Fruit fly (Drosophila melanogaster) whole organism, embryonic: ENCODE results near the gene Aps.

Experiments
- Adf1 ChIP-seq: fragments of 200-800 bp; sonication (Bioruptor generic); IDR thresholded peaks from 2 replicates; pipeline ENCODE4 v1.3.6; 2022; ENCODE audit warnings: missing biosample characterization, missing genetic modification characterization
- Awh ChIP-seq: fragments of 200-800 bp; sonication (Bioruptor generic); IDR thresholded peaks from 2 replicates; pipeline ENCODE4, ENCODE4 v1.3.6; 2022; ENCODE audit warnings: missing biosample characterization, missing genetic modification characterization
- BEAF-32 ChIP-seq: fragments of 200-800 bp; sonication (Bioruptor generic); optimal IDR thresholded peaks from 3 replicates; lab custom pipeline; 2017; ENCODE audit warnings: missing biosample characterization, missing genetic modification characterization, mild to moderate bottlenecking, moderate library complexity, missing genetic modification reagents
- Bgb ChIP-seq: fragments of 200-800 bp; sonication (Bioruptor generic); IDR thresholded peaks from 2 replicates; pipeline ENCODE4 v1.3.6; 2022; ENCODE audit warnings: missing biosample characterization, missing genetic modification characterization; ENCODE audit not compliant: partially characterized antibody
- CG13296 ChIP-seq: fragments of 200-800 bp; sonication (Bioruptor generic); optimal IDR thresholded peaks from 3 replicates; lab custom pipeline; 2018; ENCODE audit warnings: missing biosample characterization, mild to moderate bottlenecking, missing genetic modification characterization
- CG13775 ChIP-seq: fragments of 200-800 bp; sonication (Bioruptor generic); optimal IDR thresholded peaks from 3 replicates; lab custom pipeline; 2017; ENCODE audit warnings: missing biosample characterization, mild to moderate bottlenecking, missing genetic modification characterization
- CG14441 ChIP-seq: fragments of 200-800 bp; sonication (Bioruptor generic); IDR thresholded peaks from 2 replicates; pipeline ENCODE4 v1.3.6; 2022; ENCODE audit warnings: missing biosample characterization, missing genetic modification characterization
- CG14965 ChIP-seq: fragments of 200-800 bp; sonication (Bioruptor generic); optimal IDR thresholded peaks from 2 replicates; lab custom pipeline; 2016; ENCODE audit warnings: missing biosample characterization, missing genetic modification characterization, borderline replicate concordance
- CG15011 ChIP-seq: fragments of 200-800 bp; sonication (Bioruptor generic); optimal IDR thresholded peaks from 3 replicates; lab custom pipeline; 2018; ENCODE audit warnings: missing biosample characterization, mild to moderate bottlenecking, missing genetic modification characterization
- CG15601 ChIP-seq: fragments of 200-800 bp; sonication (Bioruptor generic); optimal IDR thresholded peaks from 3 replicates; lab custom pipeline; 2019; ENCODE audit warnings: missing biosample characterization, mild to moderate bottlenecking, missing genetic modification characterization, moderate library complexity
- CG1792 ChIP-seq: fragments of 200-800 bp; sonication (Bioruptor generic); optimal IDR thresholded peaks from 2 replicates; lab custom pipeline; 2016; ENCODE audit warnings: missing biosample characterization, missing genetic modification characterization
- CG2889 ChIP-seq: fragments of 200-800 bp; sonication (Bioruptor generic); IDR thresholded peaks from 3 replicates; pipeline ENCODE4 v1.3.6; 2022; ENCODE audit warnings: missing biosample characterization, missing genetic modification characterization
- CG6254 ChIP-seq: fragments of 200-800 bp; sonication (Bioruptor generic); optimal IDR thresholded peaks from 3 replicates; lab custom pipeline; 2017; ENCODE audit warnings: mild to moderate bottlenecking, missing biosample characterization, missing genetic modification reagents, missing genetic modification characterization
- CG8281 ChIP-seq: fragments of 200-800 bp; sonication (Bioruptor generic); optimal IDR thresholded peaks from 2 replicates; lab custom pipeline; 2018; ENCODE audit warnings: missing biosample characterization, mild to moderate bottlenecking, missing genetic modification characterization, moderate library complexity
- CG8359 ChIP-seq: fragments of 200-800 bp; sonication (Bioruptor generic); optimal IDR thresholded peaks from 2 replicates; lab custom pipeline; 2017; ENCODE audit warnings: missing biosample characterization, mild to moderate bottlenecking, missing genetic modification characterization, borderline replicate concordance
- CHES-1-like ChIP-seq: fragments of 200-800 bp; sonication (Bioruptor generic); optimal IDR thresholded peaks from 2 replicates; lab custom pipeline; 2016; ENCODE audit warnings: missing biosample characterization, missing genetic modification characterization
- CTCF ChIP-seq: fragments of 200-800 bp; sonication (Bioruptor generic); optimal IDR thresholded peaks from 2 replicates; lab custom pipeline; 2017; ENCODE audit warnings: missing biosample characterization, mild to moderate bottlenecking, missing genetic modification characterization, moderate library complexity
- Chrac-16 ChIP-seq: fragments of 200-800 bp; sonication (Bioruptor generic); optimal IDR thresholded peaks from 3 replicates; lab custom pipeline; 2016; ENCODE audit warnings: missing biosample characterization, missing genetic modification characterization
- E2f1 ChIP-seq: fragments of 200-800 bp; sonication (Bioruptor generic); IDR thresholded peaks from 2 replicates; pipeline ENCODE4 v1.3.6; 2022; ENCODE audit warnings: missing biosample characterization, missing genetic modification characterization
- Ets65A ChIP-seq: fragments of 200-800 bp; sonication (Bioruptor generic); peaks from one replicate; lab custom pipeline; 2016; ENCODE audit warnings: missing biosample characterization, missing genetic modification characterization
- H2.0 ChIP-seq: fragments of 200-800 bp; sonication (Bioruptor generic); IDR thresholded peaks from 2 replicates; pipeline ENCODE4 v1.3.6; 2022; ENCODE audit warnings: missing biosample characterization, missing genetic modification characterization
- Hey ChIP-seq: fragments of 200-800 bp; sonication (Bioruptor generic); optimal IDR thresholded peaks from 3 replicates; lab custom pipeline; 2018; ENCODE audit warnings: missing biosample characterization, mild to moderate bottlenecking, missing genetic modification characterization
- MBD-R2 ChIP-seq: fragments of 200-800 bp; sonication (Bioruptor generic); IDR thresholded peaks from 2 replicates; pipeline ENCODE4 v1.3.6; 2022; ENCODE audit warnings: missing biosample characterization, missing genetic modification characterization
- Mad ChIP-seq: fragments of 200-800 bp; sonication (Bioruptor generic); optimal IDR thresholded peaks from 2 replicates; lab custom pipeline; 2016; ENCODE audit warnings: missing biosample characterization, missing genetic modification characterization
- Myb ChIP-seq: fragments of 200-800 bp; sonication (Bioruptor generic); optimal IDR thresholded peaks from 2 replicates; lab custom pipeline; 2016; ENCODE audit warnings: missing biosample characterization, missing genetic modification characterization
- NC2α ChIP-seq: fragments of 200-800 bp; sonication (Bioruptor generic); optimal IDR thresholded peaks from 2 replicates; lab custom pipeline; 2016; ENCODE audit warnings: missing biosample characterization, missing genetic modification characterization
- Nf-YA ChIP-seq: fragments of 200-800 bp; sonication (Bioruptor generic); IDR thresholded peaks from 2 replicates; pipeline ENCODE4 v1.3.6; 2022; ENCODE audit warnings: missing biosample characterization, missing genetic modification characterization
- Nf-YC ChIP-seq: fragments of 200-800 bp; optimal IDR thresholded peaks from 3 replicates; lab custom pipeline; 2019; ENCODE audit warnings: missing biosample characterization, mild to moderate bottlenecking, missing genetic modification characterization, moderate library complexity
- Sox102F ChIP-seq: fragments of 200-800 bp; sonication (Bioruptor generic); optimal IDR thresholded peaks from 2 replicates; lab custom pipeline; 2018; ENCODE audit warnings: missing biosample characterization, mild to moderate bottlenecking, missing genetic modification characterization, moderate library complexity
- Spps ChIP-seq: fragments of 200-800 bp; sonication (Bioruptor generic); optimal IDR thresholded peaks from 2 replicates; lab custom pipeline; 2018; ENCODE audit warnings: missing biosample characterization, mild to moderate bottlenecking, missing genetic modification characterization
- Ssrp ChIP-seq: fragments of 200-800 bp; sonication (Bioruptor generic); optimal IDR thresholded peaks from 2 replicates; lab custom pipeline; 2018; ENCODE audit warnings: missing biosample characterization, mild to moderate bottlenecking, missing genetic modification characterization, moderate library complexity
- Vsx1 ChIP-seq: fragments of 200-800 bp; sonication (Bioruptor generic); optimal IDR thresholded peaks from 2 replicates; lab custom pipeline; 2017; ENCODE audit warnings: missing biosample characterization, mild to moderate bottlenecking, missing genetic modification characterization, missing genetic modification reagents
- ara ChIP-seq: fragments of 200-800 bp; sonication (Bioruptor generic); IDR thresholded peaks from 2 replicates; pipeline ENCODE4 v1.3.6; 2022; ENCODE audit warnings: missing biosample characterization, missing genetic modification characterization
- btn ChIP-seq: fragments of 200-800 bp; sonication (Bioruptor generic); optimal IDR thresholded peaks from 2 replicates; lab custom pipeline; 2016; ENCODE audit warnings: missing biosample characterization, missing genetic modification characterization
- dysf ChIP-seq: fragments of 200-800 bp; sonication (Bioruptor generic); IDR thresholded peaks from 3 replicates; pipeline ENCODE4 v1.3.6; 2022; ENCODE audit warnings: missing biosample characterization, missing genetic modification characterization
- exex ChIP-seq: fragments of 200-800 bp; sonication (Bioruptor generic); optimal IDR thresholded peaks from 4 replicates; lab custom pipeline; 2018; ENCODE audit warnings: missing biosample characterization, mild to moderate bottlenecking, missing genetic modification characterization, moderate library complexity
- gcm2 ChIP-seq: fragments of 200-800 bp; sonication (Bioruptor generic); optimal IDR thresholded peaks from 2 replicates; lab custom pipeline; 2016; ENCODE audit warnings: missing biosample characterization, missing genetic modification characterization
- gt ChIP-seq: fragments of 200-800 bp; sonication (Bioruptor generic); IDR thresholded peaks from 2 replicates; pipeline ENCODE4 v1.3.6; 2022; ENCODE audit warnings: missing biosample characterization, missing genetic modification characterization
- ken ChIP-seq: fragments of 200-800 bp; sonication (Bioruptor generic); IDR thresholded peaks from 3 replicates; pipeline ENCODE4 v1.3.6; 2022; ENCODE audit warnings: missing biosample characterization, missing genetic modification characterization
- kni ChIP-seq: fragments of 200-800 bp; sonication (Bioruptor generic); optimal IDR thresholded peaks from 3 replicates; lab custom pipeline; 2017; ENCODE audit warnings: mild to moderate bottlenecking, missing biosample characterization, missing genetic modification reagents, missing genetic modification characterization
- lmd ChIP-seq: fragments of 200-800 bp; sonication (Bioruptor generic); IDR thresholded peaks from 2 replicates; pipeline ENCODE4 v1.3.6; 2022; ENCODE audit warnings: missing biosample characterization, missing genetic modification characterization
- mam ChIP-seq: fragments of 200-800 bp; sonication (Bioruptor generic); optimal IDR thresholded peaks from 3 replicates; lab custom pipeline; 2016; ENCODE audit warnings: missing biosample characterization, missing genetic modification characterization
- p53 ChIP-seq: fragments of 200-800 bp; sonication (Bioruptor generic); optimal IDR thresholded peaks from 2 replicates; lab custom pipeline; 2016; ENCODE audit warnings: missing biosample characterization, missing genetic modification characterization
- pb ChIP-seq: fragments of 200-800 bp; sonication (Bioruptor generic); optimal IDR thresholded peaks from 3 replicates; lab custom pipeline; 2016; ENCODE audit warnings: missing biosample characterization, missing genetic modification characterization
- phol ChIP-seq: fragments of 200-800 bp; sonication (Bioruptor generic); optimal IDR thresholded peaks from 3 replicates; lab custom pipeline; 2018; ENCODE audit warnings: missing biosample characterization, mild to moderate bottlenecking, missing genetic modification characterization, moderate library complexity
- sqz ChIP-seq: fragments of 200-800 bp; sonication (Bioruptor generic); optimal IDR thresholded peaks from 3 replicates; lab custom pipeline; 2018; ENCODE audit warnings: missing biosample characterization, mild to moderate bottlenecking, missing genetic modification characterization
- sr ChIP-seq: fragments of 200-800 bp; sonication (Bioruptor generic); IDR thresholded peaks from 3 replicates; pipeline ENCODE4 v1.3.6; 2022; ENCODE audit warnings: missing biosample characterization, missing genetic modification characterization
- tio ChIP-seq: fragments of 200-800 bp; sonication (Bioruptor generic); optimal IDR thresholded peaks from 2 replicates; lab custom pipeline; 2017; ENCODE audit warnings: missing biosample characterization, missing genetic modification characterization, inconsistent platforms
- toy ChIP-seq: fragments of 200-800 bp; sonication (Bioruptor generic); IDR thresholded peaks from 2 replicates; pipeline ENCODE4 v1.3.6; 2022; ENCODE audit warnings: missing biosample characterization, missing genetic modification characterization
- trh ChIP-seq: fragments of 200-800 bp; sonication (Bioruptor generic); optimal IDR thresholded peaks from 2 replicates; lab custom pipeline; 2016; ENCODE audit warnings: missing biosample characterization, missing genetic modification characterization
- vvl ChIP-seq: fragments of 200-800 bp; sonication (Bioruptor generic); IDR thresholded peaks from 2 replicates; pipeline ENCODE4 v1.3.6; 2022; ENCODE audit warnings: missing biosample characterization, missing genetic modification characterization

Aps gene

DNA sequence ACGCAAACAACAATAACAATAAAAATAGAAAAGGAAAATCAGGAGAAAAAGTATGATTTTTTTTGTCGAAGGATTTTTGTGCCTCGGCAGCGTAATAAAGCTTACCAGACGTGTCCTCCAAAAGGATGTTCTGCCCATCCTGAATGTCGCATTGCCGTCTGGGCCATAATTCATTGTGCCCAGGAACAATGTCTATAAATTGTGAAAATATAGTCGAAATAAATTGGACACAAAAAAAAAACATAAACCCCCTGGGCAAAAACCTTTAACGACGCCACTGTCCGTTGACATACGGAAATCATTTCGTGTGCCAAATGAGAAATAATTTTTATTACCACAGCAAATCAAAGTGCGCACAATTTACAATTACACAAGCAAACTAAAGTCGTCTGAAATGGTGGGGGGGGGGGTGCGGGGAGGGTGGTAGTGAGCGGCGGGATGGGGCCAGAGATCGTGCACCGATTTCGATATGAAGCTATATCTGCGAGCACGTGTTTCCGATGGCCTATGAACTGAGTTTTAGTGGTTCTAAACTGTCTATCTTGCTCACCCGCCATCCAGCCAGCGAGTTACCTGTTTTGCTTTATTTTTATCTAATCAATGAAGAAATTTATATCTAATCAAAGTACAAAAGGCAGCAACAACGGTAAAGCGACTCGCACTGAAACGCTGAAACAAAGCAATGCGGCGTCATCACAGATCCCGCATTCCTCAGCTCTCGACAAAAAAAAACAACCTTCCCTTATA lies 32.1 kb downstream of the Aps start (continued):
- TF ChIP-seq toy (GFP tag; lab: Robert Waterston, UW), result no peak
- TF ChIP-seq tio (GFP tag; lab: Kevin White, UChicago), result no peak
- TF ChIP-seq CG15601, result no peak
- TF ChIP-seq CTCF (GFP tag; lab: Kevin White, UChicago), result no peak
- peak; percentile 58 for TF ChIP-seq CHES-1-like (GFP tag; lab: Kevin White, UChicago)
- TF ChIP-seq ken (GFP tag; lab: Robert Waterston, UW), result 0 out of 3 replicates have a peak, but pooled peaks have one; percentile 38
- TF ChIP-seq dysf (GFP tag; lab: Robert Waterston, UW), result peak; percentile 71; the same call in 2 of the 3 replicates
- peak; percentile 26; the same call in 1 of the 2 replicates for TF ChIP-seq E2f1 (GFP tag; lab: Robert Waterston, UW)
- TF ChIP-seq Nf-YC (tag; lab: Kevin White, UChicago), result no peak
- TF ChIP-seq p53, result no peak
- peak; percentile 54; the same call in 1 of the 2 replicates for TF ChIP-seq lmd (GFP tag; lab: Robert Waterston, UW)
- TF ChIP-seq Spps (tag; lab: Kevin White, UChicago), result no peak
- no peak for TF ChIP-seq CG14965 (GFP tag; lab: Kevin White, UChicago)
- TF ChIP-seq Ssrp (tag; lab: Kevin White, UChicago), result no peak
- 0 out of 2 replicates have a peak, but pooled peaks have one; percentile 31 for TF ChIP-seq H2.0 (GFP tag; lab: Robert Waterston, UW)
- no peak for TF ChIP-seq Bgb
- TF ChIP-seq Sox102F (GFP tag; lab: Kevin White, UChicago), result peak; percentile 7
- no peak for TF ChIP-seq pb (GFP tag; lab: Kevin White, UChicago)
- no peak for TF ChIP-seq trh (GFP tag; lab: Kevin White, UChicago)
- TF ChIP-seq Myb (GFP tag; lab: Kevin White, UChicago), result peak; percentile 41
- TF ChIP-seq Ets65A (GFP tag; lab: Kevin White, UChicago), result no peak
- no peak for TF ChIP-seq gt (GFP tag; lab: Robert Waterston, UW)
- no peak for TF ChIP-seq BEAF-32 (GFP tag; lab: Kevin White, UChicago)
- no peak; the same call in 1 of the 2 replicates for TF ChIP-seq MBD-R2
- TF ChIP-seq Hey, result peak; percentile 3
- peak; percentile 43 for TF ChIP-seq CG15011 (GFP tag; lab: Kevin White, UChicago)
- TF ChIP-seq gcm2 (GFP tag; lab: Kevin White, UChicago), result no peak
- TF ChIP-seq Chrac-16 (GFP tag; lab: Kevin White, UChicago), result no peak
- no peak for TF ChIP-seq ara (GFP tag; lab: Robert Waterston, UW)
- TF ChIP-seq btn, result no peak
- TF ChIP-seq exex (tag; lab: Kevin White, UChicago), result peak; percentile 67
- no peak for TF ChIP-seq kni (GFP tag; lab: Kevin White, UChicago)
- TF ChIP-seq CG13296 (GFP tag; lab: Kevin White, UChicago), result peak; percentile 26
- peak; percentile 30 for TF ChIP-seq CG1792 (GFP tag; lab: Kevin White, UChicago)
- no peak; the same call in 1 of the 2 replicates for TF ChIP-seq Adf1 (GFP tag; lab: Robert Waterston, UW)
- peak; percentile 2 for TF ChIP-seq phol
- 0 out of 3 replicates have a peak, but pooled peaks have one; percentile 36 for TF ChIP-seq CG2889 (GFP tag; lab: Robert Waterston, UW)
- no peak for TF ChIP-seq NC2α (GFP tag; lab: Kevin White, UChicago)
- TF ChIP-seq CG8359, result no peak
- TF ChIP-seq Nf-YA, result no peak
- TF ChIP-seq Mad (GFP tag; lab: Kevin White, UChicago), result no peak
- 0 out of 2 replicates have a peak, but pooled peaks have one; percentile 12 for TF ChIP-seq vvl (GFP tag; lab: Robert Waterston, UW)
- TF ChIP-seq Vsx1 (GFP tag; lab: Kevin White, UChicago), result no peak
- TF ChIP-seq mam (GFP tag; lab: Kevin White, UChicago), result peak; percentile 61
- no peak for TF ChIP-seq sr (GFP tag; lab: Robert Waterston, UW)
- TF ChIP-seq CG8281 (tag; lab: Kevin White, UChicago), result no peak
- TF ChIP-seq Awh (GFP tag; lab: Robert Waterston, UW), result no peak
- peak; percentile 27 for TF ChIP-seq CG13775 (GFP tag; lab: Kevin White, UChicago)
- peak; percentile 49 for TF ChIP-seq CG14441
- no peak for TF ChIP-seq CG6254
- no peak for TF ChIP-seq sqz (GFP tag; lab: Kevin White, UChicago)
